Worm (Caenorhabditis elegans): Measurements from ENCODE around the gene grl-24.

DNA sequence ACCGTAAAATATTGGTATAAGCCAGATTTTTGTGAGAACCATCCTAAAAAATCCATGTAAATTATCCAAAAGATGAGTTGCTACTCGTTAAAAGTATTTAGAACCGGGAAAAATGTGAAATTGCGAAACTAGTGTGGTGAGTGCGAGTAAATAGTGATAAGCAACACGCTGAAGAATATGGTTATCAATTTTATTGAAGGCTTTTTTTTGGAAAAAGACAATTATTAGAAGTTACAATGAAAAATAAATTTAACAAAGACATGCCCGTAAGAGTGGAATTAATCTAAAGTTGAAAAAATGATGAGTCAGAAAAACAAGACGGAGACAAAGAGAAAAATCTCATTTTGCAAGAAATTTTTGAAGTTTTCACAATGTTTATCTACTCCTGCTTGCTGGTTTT lies 9.8 kb downstream of the grl-24 start, which contains the start of gene F11E6.6:
- TF ChIP-seq F52B5.7 (tag; optimal IDR thresholded peaks at IDR 0.05) (no peak), T07F8.4 (tag; optimal IDR thresholded peaks at IDR 0.05) (no peak), unc-62 (GFP tag; optimal IDR thresholded peaks at IDR 0.05) (no peak), snpc-4 (GFP tag; optimal IDR thresholded peaks at IDR 0.05) (no peak), snpc-4 (tag; optimal IDR thresholded peaks at IDR 0.05) (no peak), ztf-26 (tag; optimal IDR thresholded peaks at IDR 0.05) (no peak)
